Fruit fly (Drosophila melanogaster): Measurements from ENCODE around the gene CG7394.

DNA sequence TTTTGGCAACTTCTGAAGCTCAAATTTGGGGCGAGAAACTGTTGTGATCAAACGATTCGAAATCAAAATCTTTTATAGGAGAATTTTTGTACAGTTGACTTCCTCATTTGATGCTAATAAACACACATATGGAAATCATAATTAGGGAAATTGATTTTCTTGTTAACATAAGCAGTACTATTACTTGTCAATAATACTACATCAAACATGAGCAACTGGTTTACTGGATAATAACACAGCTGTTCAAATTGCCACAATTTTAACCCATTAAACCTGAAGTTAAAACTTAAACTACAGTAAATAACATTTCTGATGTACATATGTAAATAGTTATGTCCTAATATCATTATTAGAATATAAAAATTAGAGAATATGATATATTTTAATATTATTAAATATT lies 18.1 kb downstream of the CG7394 start, which contains the start of gene CG43390:
- TF ChIP-seq EcR (GFP tag; optimal IDR thresholded peaks at IDR 0.05) (no peak), psq (optimal IDR thresholded peaks at IDR 0.05) (no peak), usp (GFP tag; optimal IDR thresholded peaks at IDR 0.05) (no peak)

Measured in whole organism.